Worm (Caenorhabditis elegans): ENCODE results near the gene swt-7.

swt-7 gene

ce11 chrV:5000406-5000805 is 30.2 kb downstream of the swt-7 start, which contains the start of gene ugt-7:
Gene ugt-7 (minus strand): TSS chrV:5000566.
- TF ChIP-seq skn-1 (tag; optimal IDR thresholded peaks at IDR 0.05) = no peak
- peak; percentile 66 for TF ChIP-seq fos-1 (tag; optimal IDR thresholded peaks at IDR 0.05)

- TF ChIP-seq unc-62 (GFP tag; optimal IDR thresholded peaks at IDR 0.05) = no peak
- TF ChIP-seq nhr-25 (tag; optimal IDR thresholded peaks at IDR 0.05) = no peak
- TF ChIP-seq nhr-21 (tag; optimal IDR thresholded peaks at IDR 0.05) = no peak
- TF ChIP-seq nhr-11 (tag; optimal IDR thresholded peaks at IDR 0.05) = no peak
- TF ChIP-seq nhr-12 (tag; optimal IDR thresholded peaks at IDR 0.05) = no peak
- no peak for TF ChIP-seq ama-1 (optimal IDR thresholded peaks at IDR 0.05)
- no peak for TF ChIP-seq C34F6.9 (tag; optimal IDR thresholded peaks at IDR 0.05)
- TF ChIP-seq nhr-77 (tag; optimal IDR thresholded peaks at IDR 0.05) = no peak
- TF ChIP-seq snpc-4 (tag; optimal IDR thresholded peaks at IDR 0.05) = no peak
- no peak for TF ChIP-seq ZK546.5 (tag; optimal IDR thresholded peaks at IDR 0.05)
- no peak for TF ChIP-seq ztf-1 (GFP tag; conservative IDR thresholded peaks at IDR 0.05)
- TF ChIP-seq nhr-10 (tag; optimal IDR thresholded peaks at IDR 0.05) = no peak
- no peak for TF ChIP-seq zag-1 (tag; optimal IDR thresholded peaks at IDR 0.05)
Measured at ce11 chrV:4995155-4995554, 35.5 kb downstream of the swt-7 start, which contains the start of gene ncx-9. Gene ncx-9 (minus strand): TSS chrV:4995255.

- no peak for TF ChIP-seq nhr-11 (tag; optimal IDR thresholded peaks at IDR 0.05)
- no peak for TF ChIP-seq F13H6.1 (tag; optimal IDR thresholded peaks at IDR 0.05)
- TF ChIP-seq nhr-23 (tag; optimal IDR thresholded peaks at IDR 0.05) = no peak
- no peak for TF ChIP-seq elt-1 (tag; optimal IDR thresholded peaks at IDR 0.05)
- no peak for TF ChIP-seq nhr-129 (tag; optimal IDR thresholded peaks at IDR 0.05)
- TF ChIP-seq ztf-1 (GFP tag; conservative IDR thresholded peaks at IDR 0.05) = no peak
Measured at ce11 chrV:4987097-4987496, 43.5 kb downstream of the swt-7 start, which contains the start of gene ncx-8. Gene ncx-8 (minus strand): TSS chrV:4987197.

- TF ChIP-seq Y55F3AM.14 (GFP tag; optimal IDR thresholded peaks at IDR 0.05) (no peak), unc-39 (tag; optimal IDR thresholded peaks at IDR 0.05) (no peak)
Measured at ce11 chrV:4983091-4983490, 47.5 kb downstream of the swt-7 start, which contains the start of gene srsx-13. Gene srsx-13 (minus strand): TSS chrV:4983191.

- no peak for TF ChIP-seq lsy-2 (tag; optimal IDR thresholded peaks at IDR 0.05)
- no peak for TF ChIP-seq nhr-6 (tag; optimal IDR thresholded peaks at IDR 0.05)
- TF ChIP-seq unc-39 (tag; optimal IDR thresholded peaks at IDR 0.05) = no peak
- TF ChIP-seq mab-5 (tag; optimal IDR thresholded peaks at IDR 0.05) = no peak
- no peak for TF ChIP-seq unc-55 (GFP tag; optimal IDR thresholded peaks at IDR 0.05)
- TF ChIP-seq nhr-21 (tag; optimal IDR thresholded peaks at IDR 0.05) = no peak
- TF ChIP-seq mbf-1 (tag; optimal IDR thresholded peaks at IDR 0.05) = no peak
- no peak for TF ChIP-seq elt-1 (tag; optimal IDR thresholded peaks at IDR 0.05)
- TF ChIP-seq nhr-129 (tag; optimal IDR thresholded peaks at IDR 0.05) = no peak
- TF ChIP-seq fos-1 (tag; optimal IDR thresholded peaks at IDR 0.05) = no peak
- TF ChIP-seq Y55F3AM.14 (GFP tag; optimal IDR thresholded peaks at IDR 0.05) = no peak
- TF ChIP-seq lin-13 (GFP tag; optimal IDR thresholded peaks at IDR 0.05) = no peak
- TF ChIP-seq unc-62 (GFP tag; optimal IDR thresholded peaks at IDR 0.05) = no peak
- TF ChIP-seq nhr-11 (tag; optimal IDR thresholded peaks at IDR 0.05) = no peak
- no peak for TF ChIP-seq ztf-1 (GFP tag; conservative IDR thresholded peaks at IDR 0.05)
- TF ChIP-seq snpc-4 (tag; optimal IDR thresholded peaks at IDR 0.05) = no peak
- no peak for TF ChIP-seq sma-3 (GFP tag; optimal IDR thresholded peaks at IDR 0.05)
- TF ChIP-seq nhr-23 (tag; optimal IDR thresholded peaks at IDR 0.05) = no peak
Measured at ce11 chrV:4980873-4981272, 49.7 kb downstream of the swt-7 start, which contains the start of gene srsx-12. Gene srsx-12 (minus strand): TSS chrV:4980973.

- TF ChIP-seq nhr-25 (tag; optimal IDR thresholded peaks at IDR 0.05) = no peak
- no peak for TF ChIP-seq C34F6.9 (tag; optimal IDR thresholded peaks at IDR 0.05)
Measured at ce11 chrV:4980094-4980493, 50.5 kb downstream of the swt-7 start.
